Worm (Caenorhabditis elegans) whole organism, young adult: ENCODE measurements around the gene F52E10.4.

Experiments used
- F10E7.11 ChIP-seq: sonication (generic microtip); optimal IDR thresholded peaks from 2 replicates; lab custom pipeline; 2017; ENCODE audit warnings: mild to moderate bottlenecking, missing genetic modification characterization, moderate library complexity, missing compliant biosample characterization
- F49E8.2 ChIP-seq: sonication (generic microtip); optimal IDR thresholded peaks from 3 replicates; lab custom pipeline; 2017; ENCODE audit warnings: missing genetic modification characterization, mild to moderate bottlenecking, missing compliant biosample characterization, antibody characterized with exemption, moderate library complexity; ENCODE audit not compliant: insufficient read depth
- F52B5.7 ChIP-seq: sonication (generic microtip); optimal IDR thresholded peaks from 2 replicates; lab custom pipeline; 2016; ENCODE audit warnings: mild to moderate bottlenecking, missing genetic modification characterization, missing compliant biosample characterization
- F57A8.1 ChIP-seq: fragments of 200-800 bp; sonication (Bioruptor generic); optimal IDR thresholded peaks from 2 replicates; lab custom pipeline; 2018; ENCODE audit warnings: mild to moderate bottlenecking, missing genetic modification characterization, moderate library complexity, missing compliant biosample characterization
- K11D2.4 ChIP-seq: fragments of 200-800 bp; sonication (Bioruptor generic); IDR thresholded peaks from 2 replicates; pipeline ENCODE4 v1.3.6; 2022; ENCODE audit warnings: missing genetic modification reagents, missing genetic modification characterization, missing compliant biosample characterization
- K12H6.12 ChIP-seq: fragments of 200-800 bp; sonication (Bioruptor generic); optimal IDR thresholded peaks from 2 replicates; lab custom pipeline; 2018; ENCODE audit warnings: mild to moderate bottlenecking, missing genetic modification characterization, missing compliant biosample characterization
- T26A5.8 ChIP-seq: sonication (generic microtip); optimal IDR thresholded peaks from 2 replicates; lab custom pipeline; 2016; ENCODE audit warnings: missing genetic modification characterization, missing compliant biosample characterization
- Y53G8AR.9 ChIP-seq: fragments of 200-800 bp; sonication (Bioruptor generic); conservative IDR thresholded peaks from 2 replicates; pipeline ENCODE4 v1.3.6; 2022; ENCODE audit warnings: missing genetic modification reagents, missing genetic modification characterization, missing compliant biosample characterization
- Y95B8A.8 ChIP-seq: fragments of 200-800 bp; sonication (Bioruptor generic); IDR thresholded peaks from 2 replicates; pipeline ENCODE4 v1.3.6; 2022; ENCODE audit warnings: missing genetic modification reagents, missing genetic modification characterization, missing compliant biosample characterization
- ama-1 ChIP-seq, 3 experiments: fragments of 150-350 bp in 1 of 3; sonication (generic microtip) in 2 of 3; optimal IDR thresholded peaks; 2 replicates each; lab custom pipeline; 2014 to 2018; ENCODE audit warnings: missing biosample characterization in 2 of 3, missing genetic modification characterization in 2 of 3, missing genetic modification reagents in 2 of 3
- aptf-3 ChIP-seq: fragments of 200-800 bp; sonication (Bioruptor generic); IDR thresholded peaks from 2 replicates; pipeline ENCODE4 v1.3.6; 2022; ENCODE audit warnings: missing genetic modification characterization, missing compliant biosample characterization
- attf-5 ChIP-seq: fragments of 200-800 bp; sonication (Bioruptor generic); optimal IDR thresholded peaks from 2 replicates; lab custom pipeline; 2018; ENCODE audit warnings: mild to moderate bottlenecking, missing genetic modification characterization, missing compliant biosample characterization
- cebp-1 ChIP-seq, 2 experiments: fragments of 200-800 bp in 1 of 2; sonication (Bioruptor generic) in 1 of 2; sonication (generic microtip) in 1 of 2; IDR thresholded peaks in 1 of 2; optimal IDR thresholded peaks in 1 of 2; 2 replicates each; pipeline versions ENCODE4 v1.3.6 to Lab custom; 2017 to 2022; ENCODE audit warnings: missing compliant biosample characterization in 2 of 2, missing genetic modification characterization in 2 of 2, mild to moderate bottlenecking in 1 of 2, missing genetic modification reagents in 1 of 2, moderate library complexity in 1 of 2
- ceh-27 ChIP-seq: fragments of 200-800 bp; sonication (Bioruptor generic); optimal IDR thresholded peaks from 2 replicates; lab custom pipeline; 2018; ENCODE audit warnings: mild to moderate bottlenecking, missing genetic modification characterization, moderate library complexity, missing compliant biosample characterization
- ceh-91 ChIP-seq: fragments of 200-800 bp; sonication (Bioruptor generic); IDR thresholded peaks from 2 replicates; pipeline ENCODE4 v1.3.6; 2022; ENCODE audit warnings: missing genetic modification reagents, missing genetic modification characterization, missing compliant biosample characterization
- dox-1 ChIP-seq: fragments of 200-800 bp; sonication (Bioruptor generic); IDR thresholded peaks from 2 replicates; pipeline ENCODE4 v1.3.6; 2022; ENCODE audit warnings: missing genetic modification reagents, missing genetic modification characterization, missing compliant biosample characterization
- egrh-3 ChIP-seq: fragments of 200-800 bp; sonication (Bioruptor generic); IDR thresholded peaks from 2 replicates; pipeline ENCODE4 v1.3.6; 2022; ENCODE audit warnings: missing genetic modification reagents, missing genetic modification characterization, missing compliant biosample characterization
- ets-4 ChIP-seq: fragments of 200-800 bp; sonication (Bioruptor generic); optimal IDR thresholded peaks from 2 replicates; lab custom pipeline; 2018; ENCODE audit warnings: mild to moderate bottlenecking, missing genetic modification characterization, missing compliant biosample characterization
- gei-17 ChIP-seq: fragments of 200-800 bp; sonication (Bioruptor generic); optimal IDR thresholded peaks from 2 replicates; lab custom pipeline; 2018; ENCODE audit warnings: mild to moderate bottlenecking, missing genetic modification characterization, missing compliant biosample characterization
- hmg-1.2 ChIP-seq: fragments of 200-800 bp; sonication (Bioruptor generic); IDR thresholded peaks from 2 replicates; pipeline ENCODE4 v1.3.6; 2022; ENCODE audit warnings: missing genetic modification reagents, missing genetic modification characterization, missing compliant biosample characterization
- hsf-1 ChIP-seq: fragments of 200-800 bp; sonication (Bioruptor generic); IDR thresholded peaks from 2 replicates; pipeline ENCODE4 v1.3.6; 2022; ENCODE audit warnings: missing genetic modification reagents, missing genetic modification characterization, missing compliant biosample characterization
- lin-26 ChIP-seq: fragments of 200-800 bp; sonication (Bioruptor generic); IDR thresholded peaks from 2 replicates; pipeline ENCODE4 v1.3.6; 2022; ENCODE audit warnings: missing genetic modification reagents, missing genetic modification characterization, missing compliant biosample characterization
- lin-35 ChIP-seq, 3 experiments: fragments of 150-350 bp in 2 of 3; sonication (generic microtip) in 1 of 3; optimal IDR thresholded peaks; 2 replicates each; lab custom pipeline; 2014 to 2018; ENCODE audit warnings: missing biosample characterization in 3 of 3, missing genetic modification characterization in 3 of 3, missing genetic modification reagents in 3 of 3
- lir-1 ChIP-seq: fragments of 200-800 bp; sonication (Bioruptor generic); conservative IDR thresholded peaks from 2 replicates; pipeline ENCODE4 v1.3.6; 2022; ENCODE audit warnings: missing genetic modification reagents, missing genetic modification characterization, missing compliant biosample characterization
- lsl-1 ChIP-seq: fragments of 200-800 bp; sonication (Bioruptor generic); optimal IDR thresholded peaks from 2 replicates; lab custom pipeline; 2018; ENCODE audit warnings: mild to moderate bottlenecking, missing genetic modification characterization, moderate library complexity, missing compliant biosample characterization
- lsy-27 ChIP-seq: sonication (generic microtip); optimal IDR thresholded peaks from 2 replicates; lab custom pipeline; 2017; ENCODE audit warnings: missing genetic modification characterization, mild to moderate bottlenecking, missing compliant biosample characterization, antibody characterized with exemption, missing genotype, borderline replicate concordance; ENCODE audit not compliant: insufficient read depth
- mcd-1 ChIP-seq: fragments of 200-800 bp; sonication (Bioruptor generic); IDR thresholded peaks from 2 replicates; pipeline ENCODE4 v1.3.6; 2022; ENCODE audit warnings: missing genetic modification reagents, missing genetic modification characterization, missing compliant biosample characterization
- mxl-1 ChIP-seq: sonication (generic microtip); optimal IDR thresholded peaks from 2 replicates; lab custom pipeline; 2016; ENCODE audit warnings: missing genetic modification characterization, missing compliant biosample characterization
- nhr-120 ChIP-seq: fragments of 200-800 bp; sonication (Bioruptor generic); IDR thresholded peaks from 2 replicates; pipeline ENCODE4 v1.3.6; 2022; ENCODE audit warnings: missing genetic modification characterization, missing compliant biosample characterization
- nhr-80 ChIP-seq: sonication (generic microtip); optimal IDR thresholded peaks from 2 replicates; lab custom pipeline; 2016; ENCODE audit warnings: missing genetic modification characterization, missing compliant biosample characterization
- pha-4 ChIP-seq: fragments of 150-350 bp; sonication (generic microtip); optimal IDR thresholded peaks from 2 replicates; lab custom pipeline; 2014; ENCODE audit warnings: missing biosample characterization, missing genetic modification reagents, missing genetic modification characterization
- rec-8 ChIP-seq, 2 experiments: sonication (generic microtip); optimal IDR thresholded peaks; 2 replicates each; lab custom pipeline; 2016; ENCODE audit warnings: mild to moderate bottlenecking in 2 of 2, missing genetic modification characterization in 2 of 2, missing genetic modification reagents in 2 of 2, missing genotype in 2 of 2, missing biosample characterization in 1 of 2, missing compliant biosample characterization in 1 of 2, moderate library complexity in 1 of 2
- snpc-4 ChIP-seq, 5 experiments: fragments of 150-350 bp in 1 of 5; sonication (generic microtip) in 4 of 5; optimal IDR thresholded peaks; 2 replicates each; lab custom pipeline; 2014 to 2018; ENCODE audit warnings: missing genetic modification characterization in 5 of 5, missing biosample characterization in 3 of 5, antibody characterized with exemption in 2 of 5, mild to moderate bottlenecking in 2 of 5, missing compliant biosample characterization in 2 of 5, missing genotype in 2 of 5, moderate library complexity in 2 of 5, missing genetic modification reagents in 1 of 5
- unc-62 ChIP-seq: fragments of 150-350 bp; optimal IDR thresholded peaks from 2 replicates; lab custom pipeline; 2014; ENCODE audit warnings: missing biosample characterization, missing genetic modification reagents, missing genetic modification characterization
- zfh-2 ChIP-seq: fragments of 200-800 bp; sonication (Bioruptor generic); conservative IDR thresholded peaks from 2 replicates; pipeline ENCODE4 v1.3.6; 2022; ENCODE audit warnings: missing genetic modification reagents, missing genetic modification characterization, missing compliant biosample characterization
- ztf-25 ChIP-seq: fragments of 200-800 bp; sonication (Bioruptor generic); IDR thresholded peaks from 2 replicates; pipeline ENCODE4 v1.3.6; 2022; ENCODE audit warnings: missing genetic modification reagents, missing genetic modification characterization, missing compliant biosample characterization
- ztf-26 ChIP-seq: sonication (generic microtip); optimal IDR thresholded peaks from 2 replicates; lab custom pipeline; 2017; ENCODE audit warnings: missing genetic modification characterization, missing compliant biosample characterization
- ztf-28 ChIP-seq: fragments of 200-800 bp; sonication (Bioruptor generic); IDR thresholded peaks from 2 replicates; pipeline ENCODE4 v1.3.6; 2022; ENCODE audit warnings: missing genetic modification reagents, missing genetic modification characterization, missing compliant biosample characterization
- ztf-6 ChIP-seq: fragments of 200-800 bp; sonication (Bioruptor generic); IDR thresholded peaks from 2 replicates; pipeline ENCODE4 v1.3.6; 2022; ENCODE audit warnings: missing genetic modification reagents, missing genetic modification characterization, missing compliant biosample characterization

The F52E10.4 gene

ce11 chrX:16337399-16337798 lies 44.6 kb upstream of the F52E10.4 start:
- TF ChIP-seq lir-1, result no peak
- TF ChIP-seq nhr-120, result no peak
- no peak for TF ChIP-seq gei-17 (GFP tag; lab: Kevin White, UChicago)
- TF ChIP-seq lsl-1 (GFP tag; lab: Kevin White, UChicago), result no peak
- TF ChIP-seq ets-4 (GFP tag; lab: Kevin White, UChicago), result no peak
- no peak for TF ChIP-seq ztf-26 (tag; lab: Kevin White, UChicago)
- TF ChIP-seq cebp-1 (GFP tag; IDR thresholded peaks at IDR 0.05; lab: Robert Waterston, UW), result no peak
- TF ChIP-seq cebp-1 (tag; optimal IDR thresholded peaks at IDR 0.05; lab: Kevin White, UChicago), result peak; percentile 48
- TF ChIP-seq nhr-80 (tag; lab: Kevin White, UChicago), result peak; percentile 85
- TF ChIP-seq dox-1, result peak; percentile 51; the same call in 1 of the 2 replicates
- TF ChIP-seq rec-8 (tag; optimal IDR thresholded peaks at IDR 0.05; lab: Kevin White, UChicago), result no peak
- no peak for TF ChIP-seq K12H6.12 (tag; lab: Kevin White, UChicago)
- no peak for TF ChIP-seq K11D2.4
- peak; percentile 33 for TF ChIP-seq pha-4 (tag; lab: Kevin White, UChicago)
- TF ChIP-seq ztf-28 (GFP tag; lab: Robert Waterston, UW), result no peak
- no peak for TF ChIP-seq unc-62 (GFP tag; lab: Kevin White, UChicago)

ce11 chrX:16336940-16337339 lies 44.1 kb upstream of the F52E10.4 start:
- TF ChIP-seq F57A8.1 (GFP tag; lab: Kevin White, UChicago) (no peak), F10E7.11 (tag; lab: Kevin White, UChicago) (no peak), snpc-4 (GFP tag; optimal IDR thresholded peaks at IDR 0.05; lab: Kevin White, UChicago) (no peak), snpc-4 (tag; optimal IDR thresholded peaks at IDR 0.05; lab: Kevin White, UChicago) (peak in 3 of 4 experiments; percentile 63 to 85 (median 77)), egrh-3 (GFP tag; lab: Robert Waterston, UW) (no peak)

DNA sequence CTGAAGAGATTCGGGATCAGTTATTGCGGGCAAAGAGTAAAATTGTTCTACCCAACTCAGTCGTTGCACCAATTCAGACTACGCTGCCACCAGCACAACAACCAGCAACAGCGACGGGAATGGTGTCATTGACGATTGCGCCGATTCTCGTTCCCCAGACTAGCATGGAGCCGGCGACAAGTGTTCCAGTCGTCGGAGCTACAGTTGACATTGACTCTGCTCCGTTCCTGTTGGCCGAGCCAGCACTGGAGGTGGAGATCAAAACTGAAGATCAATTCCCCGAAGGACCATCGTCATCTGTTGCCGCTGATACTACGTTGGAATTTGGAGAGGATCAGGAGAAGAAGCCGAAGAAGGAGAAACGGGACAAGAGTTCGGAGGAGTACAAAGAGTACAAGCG lies 42.6 kb upstream of the F52E10.4 start:
- TF ChIP-seq aptf-3 (GFP tag; lab: Robert Waterston, UW) (no peak), zfh-2 (GFP tag; lab: Robert Waterston, UW) (peak; percentile 63; the same call in 1 of the 2 replicates), attf-5 (no peak)

- TF ChIP-seq ztf-25 (GFP tag; lab: Robert Waterston, UW) (no peak), lin-35 (GFP tag; optimal IDR thresholded peaks at IDR 0.05; lab: Kevin White, UChicago) (no peak), lsl-1 (GFP tag; lab: Kevin White, UChicago) (no peak), Y95B8A.8 (no peak), hmg-1.2 (peak; percentile 85), F57A8.1 (GFP tag; lab: Kevin White, UChicago) (no peak), hsf-1 (GFP tag; lab: Robert Waterston, UW) (no peak), ztf-6 (no peak), lin-26 (GFP tag; lab: Robert Waterston, UW) (0 out of 2 replicates have a peak, but pooled peaks have one; percentile 21), dox-1 (peak; percentile 38; the same call in 1 of the 2 replicates), attf-5 (peak; percentile 14), K12H6.12 (tag; lab: Kevin White, UChicago) (no peak), lsy-27 (tag; lab: Kevin White, UChicago) (no peak), ceh-27 (GFP tag; lab: Kevin White, UChicago) (peak; percentile 51), mcd-1 (GFP tag; lab: Robert Waterston, UW) (peak; percentile 47; the same call in 1 of the 2 replicates), snpc-4 (GFP tag; optimal IDR thresholded peaks at IDR 0.05; lab: Kevin White, UChicago) (no peak), snpc-4 (tag; optimal IDR thresholded peaks at IDR 0.05; lab: Kevin White, UChicago) (peak in 1 of 4 experiments; percentile 26), zfh-2 (GFP tag; lab: Robert Waterston, UW) (no peak), T26A5.8 (tag; lab: Kevin White, UChicago) (no peak), F52B5.7 (no peak), Y53G8AR.9 (GFP tag; lab: Robert Waterston, UW) (0 out of 2 replicates have a peak, but pooled peaks have one; percentile 11), ceh-91 (GFP tag; lab: Robert Waterston, UW) (no peak), ama-1 (optimal IDR thresholded peaks at IDR 0.05; lab: Kevin White, UChicago) (no peak), ama-1 (GFP tag; optimal IDR thresholded peaks at IDR 0.05; lab: Kevin White, UChicago) (no peak), mxl-1 (no peak), F49E8.2 (tag; lab: Kevin White, UChicago) (no peak), nhr-80 (tag; lab: Kevin White, UChicago) (peak; percentile 47)
These were observed 39.2 kb upstream of the F52E10.4 start, which contains the start of gene taf-3 for ce11 chrX:16331932-16332485. Gene taf-3 (plus strand): TSS chrX:16332435.
